Worm (Caenorhabditis elegans) whole organism, L1 larva: Measurements from ENCODE around the gene nhr-182.

ENCODE experiments used
- C16A3.4 ChIP-seq: fragments of 150-350 bp; optimal IDR thresholded peaks from 2 replicates; lab custom pipeline; 2014; ENCODE audit warnings: missing biosample characterization, missing genetic modification characterization
- aly-2 ChIP-seq: fragments of 150-350 bp; optimal IDR thresholded peaks from 2 replicates; lab custom pipeline; 2014; ENCODE audit warnings: missing biosample characterization, missing genetic modification characterization
- dpl-1 ChIP-seq, 3 experiments: fragments of 150-350 bp in 2 of 3; sonication (generic microtip) in 1 of 3; optimal IDR thresholded peaks; 2 replicates each; lab custom pipeline; 2014 to 2017; ENCODE audit warnings: missing biosample characterization in 3 of 3, missing genetic modification characterization in 3 of 3, missing genetic modification reagents in 3 of 3
- fkh-10 ChIP-seq: sonication (generic microtip); optimal IDR thresholded peaks from 2 replicates; lab custom pipeline; 2017; ENCODE audit warnings: missing biosample characterization, missing genetic modification reagents, missing genetic modification characterization
- hlh-4 ChIP-seq: sonication (generic microtip); optimal IDR thresholded peaks from 2 replicates; lab custom pipeline; 2016; ENCODE audit warnings: mild to moderate bottlenecking, missing genetic modification characterization, missing compliant biosample characterization
- nhr-237 ChIP-seq: fragments of 150-350 bp; optimal IDR thresholded peaks from 2 replicates; lab custom pipeline; 2014; ENCODE audit warnings: missing biosample characterization, missing genetic modification characterization
- nhr-76 ChIP-seq: sonication (generic microtip); optimal IDR thresholded peaks from 2 replicates; lab custom pipeline; 2017; ENCODE audit warnings: missing biosample characterization, missing genetic modification characterization
- nhr-77 ChIP-seq: fragments of 150-350 bp; optimal IDR thresholded peaks from 2 replicates; lab custom pipeline; 2014; ENCODE audit warnings: missing biosample characterization, missing genetic modification characterization
- sptf-1 ChIP-seq: fragments of 150-350 bp; optimal IDR thresholded peaks from 2 replicates; lab custom pipeline; 2014; ENCODE audit warnings: missing biosample characterization, missing genetic modification characterization
- tlp-1 ChIP-seq: fragments of 150-350 bp; optimal IDR thresholded peaks from 2 replicates; lab custom pipeline; 2014; ENCODE audit warnings: missing biosample characterization, missing genetic modification characterization

DNA sequence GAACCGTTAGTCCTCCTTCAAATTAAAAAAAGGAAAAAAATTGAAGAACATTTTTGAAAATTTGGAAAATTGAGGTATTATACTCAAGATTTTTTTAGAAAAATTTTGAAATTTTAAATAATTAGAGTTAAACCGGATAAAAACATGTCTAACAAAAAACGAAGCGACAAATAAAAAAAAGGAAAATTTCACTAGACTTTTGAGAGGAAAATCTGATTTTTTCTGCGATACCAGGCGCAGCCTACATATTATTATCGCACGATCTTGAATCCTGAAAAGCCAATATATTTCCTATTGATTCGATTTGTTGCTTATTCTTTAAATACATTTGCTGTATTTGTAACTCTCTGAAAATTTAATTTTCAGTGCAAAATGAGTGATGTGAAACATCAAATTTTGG lies 44.4 kb downstream of the nhr-182 start, which contains the start of gene nstp-8:
- TF ChIP-seq nhr-237 (tag; lab: Kevin White, UChicago) (no peak), fkh-10 (GFP tag; lab: Kevin White, UChicago) (no peak), C16A3.4 (tag; lab: Kevin White, UChicago) (no peak), sptf-1 (tag; lab: Kevin White, UChicago) (no peak), nhr-76 (tag; lab: Kevin White, UChicago) (no peak), aly-2 (tag; lab: Kevin White, UChicago) (no peak), hlh-4 (tag; lab: Kevin White, UChicago) (no peak), dpl-1 (GFP tag; optimal IDR thresholded peaks at IDR 0.05; lab: Kevin White, UChicago) (no peak), nhr-77 (no peak), tlp-1 (tag; lab: Kevin White, UChicago) (no peak)
